Worm (Caenorhabditis elegans): Measurements from ENCODE around the gene F54D12.2.

The F54D12.2 gene

ce11 chrII:1398396-1398795 lies at the start of gene F54D12.2:
TSS of gene F54D12.2 (plus strand) at chrII:1398696.
- TF ChIP-seq dmd-8 (GFP tag; IDR thresholded peaks at IDR 0.05) (no peak), skn-1 (tag; optimal IDR thresholded peaks at IDR 0.05) (no peak), D1046.2 (GFP tag; IDR thresholded peaks at IDR 0.05) (no peak), daf-19 (GFP tag; conservative IDR thresholded peaks at IDR 0.05) (no peak), ZK546.5 (tag; optimal IDR thresholded peaks at IDR 0.05) (no peak), fos-1 (tag; optimal IDR thresholded peaks at IDR 0.05) (no peak), nhr-42 (GFP tag; IDR thresholded peaks at IDR 0.05) (no peak), nhr-28 (tag; optimal IDR thresholded peaks at IDR 0.05) (no peak), Y48G9A.11 (GFP tag; IDR thresholded peaks at IDR 0.05) (no peak)

DNA sequence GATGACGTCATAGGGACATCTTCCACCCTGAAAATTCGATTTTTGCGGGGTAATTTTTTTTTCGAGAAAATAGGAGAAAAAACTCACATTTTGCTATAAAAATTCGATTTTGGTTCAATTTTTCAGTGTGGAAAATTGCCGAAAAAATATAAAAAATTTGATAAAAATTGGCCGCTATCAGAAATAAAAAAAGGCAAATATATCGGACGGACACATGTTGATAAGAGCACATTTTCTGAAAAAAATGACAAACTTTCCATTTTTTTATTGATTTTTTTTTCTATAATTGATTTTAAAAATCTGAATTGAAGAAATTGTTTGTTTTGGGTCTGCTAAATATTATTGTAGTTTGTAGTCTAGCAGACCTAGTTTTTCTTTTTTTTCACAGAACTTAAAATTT lies 43.0 kb upstream of the F54D12.2 start, which contains the start of gene C13A10.1:
C13A10.1 (minus strand) TSS at position 170 of the 400 bp plus-strand sequence.
- peak; percentile 67 for TF ChIP-seq pqm-1 (tag; optimal IDR thresholded peaks at IDR 0.05)
- no peak for TF ChIP-seq T20F7.1 (GFP tag; optimal IDR thresholded peaks at IDR 0.05)
- no peak for TF ChIP-seq aha-1 (tag)
- TF ChIP-seq nhr-28 (tag; optimal IDR thresholded peaks at IDR 0.05), result peak; percentile 40
- TF ChIP-seq ceh-82 (tag; optimal IDR thresholded peaks at IDR 0.05), result no peak
- TF ChIP-seq ceh-20 (GFP tag; IDR thresholded peaks at IDR 0.05), result no peak
- peak; percentile 19; the same call in 1 of the 2 replicates for TF ChIP-seq dmd-6 (GFP tag; IDR thresholded peaks at IDR 0.05)
- no peak for TF ChIP-seq lin-13 (GFP tag; optimal IDR thresholded peaks at IDR 0.05)
- no peak for TF ChIP-seq daf-12 (tag; optimal IDR thresholded peaks at IDR 0.05)
- no peak for TF ChIP-seq nhr-111 (GFP tag; optimal IDR thresholded peaks at IDR 0.05)
- TF ChIP-seq zfp-2 (tag; optimal IDR thresholded peaks at IDR 0.05), result no peak
- TF ChIP-seq ztf-7 (tag; optimal IDR thresholded peaks at IDR 0.05), result no peak
- no peak for TF ChIP-seq hif-1 (tag; optimal IDR thresholded peaks at IDR 0.05)
- TF ChIP-seq pha-4 (GFP tag; IDR thresholded peaks at IDR 0.05), result no peak
- no peak for TF ChIP-seq pha-4 (tag; optimal IDR thresholded peaks at IDR 0.05)
- TF ChIP-seq Y105C5A.15 (GFP tag; IDR thresholded peaks at IDR 0.05), result no peak
- no peak for TF ChIP-seq lir-3 (tag; optimal IDR thresholded peaks at IDR 0.05)
- TF ChIP-seq zag-1 (tag; optimal IDR thresholded peaks at IDR 0.05), result no peak
- TF ChIP-seq ceh-32 (tag; optimal IDR thresholded peaks at IDR 0.05; ENCODE audit: poor library complexity), result no peak
- TF ChIP-seq nhr-41 (GFP tag; IDR thresholded peaks at IDR 0.05), result no peak
- TF ChIP-seq Y75B8A.6 (GFP tag; IDR thresholded peaks at IDR 0.05), result no peak
- no peak for TF ChIP-seq nhr-76 (tag; optimal IDR thresholded peaks at IDR 0.05)
- no peak for TF ChIP-seq F49E8.2 (tag; optimal IDR thresholded peaks at IDR 0.05; ENCODE audit: borderline replicate concordance)
- no peak for TF ChIP-seq mdt-29 (GFP tag; IDR thresholded peaks at IDR 0.05)
- TF ChIP-seq lin-15B (tag; optimal IDR thresholded peaks at IDR 0.05), result no peak

ce11 chrII:1357262-1357661 lies 41.2 kb upstream of the F54D12.2 start:
- TF ChIP-seq ceh-44 (GFP tag; IDR thresholded peaks at IDR 0.05), result no peak
- no peak for TF ChIP-seq nhr-77 (tag; optimal IDR thresholded peaks at IDR 0.05)
- TF ChIP-seq mes-2 (tag; optimal IDR thresholded peaks at IDR 0.05; ENCODE audit: poor library complexity, severe bottlenecking), result no peak
- TF ChIP-seq ceh-20 (GFP tag; IDR thresholded peaks at IDR 0.05), result no peak
- TF ChIP-seq lsy-2 (tag; optimal IDR thresholded peaks at IDR 0.05), result no peak
- TF ChIP-seq dve-1 (tag; optimal IDR thresholded peaks at IDR 0.05; ENCODE audit: insufficient read depth), result no peak
- TF ChIP-seq madf-5 (GFP tag; IDR thresholded peaks at IDR 0.05), result no peak
- TF ChIP-seq madf-9 (GFP tag; conservative IDR thresholded peaks at IDR 0.05), result no peak
- TF ChIP-seq set-16 (GFP tag; IDR thresholded peaks at IDR 0.05), result no peak
